Fruit fly (Drosophila melanogaster): ENCODE data around the gene CG4459.

DNA sequence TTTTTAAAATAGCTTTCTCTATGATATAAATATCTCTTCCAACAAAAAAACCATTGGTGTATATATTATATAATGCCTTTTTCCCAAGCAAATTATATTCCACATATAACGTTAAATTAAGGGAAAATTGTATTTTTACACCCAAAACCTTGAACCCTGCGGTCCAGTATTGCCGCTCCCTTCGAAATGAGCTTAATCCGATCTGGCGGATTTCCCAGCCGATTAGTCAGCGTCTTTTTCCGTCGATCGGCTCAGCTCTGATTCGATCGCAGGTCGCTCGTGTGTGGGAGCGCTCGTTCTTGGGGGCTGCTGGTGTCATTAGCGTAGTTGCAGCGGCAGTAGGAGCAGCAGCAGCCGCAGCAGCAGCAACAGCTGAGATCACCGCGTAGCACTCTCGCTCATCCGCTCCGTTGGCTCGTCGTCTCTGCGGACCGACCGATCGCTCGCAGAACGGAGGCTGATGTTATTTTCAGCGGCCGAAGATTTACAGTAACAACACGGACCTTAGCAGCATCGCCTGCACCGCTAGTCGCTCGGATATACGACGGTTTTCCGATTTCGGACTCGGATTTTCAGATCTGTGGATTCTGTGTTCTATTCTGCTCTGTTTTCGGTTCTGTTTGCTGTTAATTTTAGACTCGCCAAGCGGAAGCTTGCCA, 38.0 kb downstream of the CG4459 start, which contains the start of gene CG4733:
- no peak for TF ChIP-seq Myc (optimal IDR thresholded peaks at IDR 0.05)
- no peak for TF ChIP-seq psq (optimal IDR thresholded peaks at IDR 0.05)
- no peak for TF ChIP-seq Sin3A (optimal IDR thresholded peaks at IDR 0.05)

Data from Kc167 (cell line).